Fruit fly (Drosophila melanogaster) whole organism, embryonic: ENCODE results near the gene Scgalpha.

Experiments used
- ATbp ChIP-seq: fragments of 200-800 bp; sonication (Bioruptor generic); optimal IDR thresholded peaks from 2 replicates; lab custom pipeline; 2017; ENCODE audit warnings: missing biosample characterization, mild to moderate bottlenecking, missing genetic modification characterization, missing genetic modification reagents
- Adf1 ChIP-seq: fragments of 200-800 bp; sonication (Bioruptor generic); IDR thresholded peaks from 2 replicates; pipeline ENCODE4 v1.3.6; 2022; ENCODE audit warnings: missing biosample characterization, missing genetic modification characterization
- CG10321 ChIP-seq: fragments of 200-800 bp; sonication (Bioruptor generic); IDR thresholded peaks from 2 replicates; pipeline ENCODE4 v1.3.6; 2022; ENCODE audit warnings: missing biosample characterization, missing genetic modification characterization
- CG12236 ChIP-seq: fragments of 200-800 bp; sonication (Bioruptor generic); optimal IDR thresholded peaks from 2 replicates; lab custom pipeline; 2016; ENCODE audit warnings: missing biosample characterization, missing genetic modification characterization
- CG12391 ChIP-seq: fragments of 200-800 bp; sonication (Bioruptor generic); optimal IDR thresholded peaks from 3 replicates; lab custom pipeline; 2018; ENCODE audit warnings: missing biosample characterization, mild to moderate bottlenecking, missing genetic modification characterization, moderate library complexity
- CG13123 ChIP-seq: fragments of 200-800 bp; sonication (Bioruptor generic); optimal IDR thresholded peaks from 2 replicates; lab custom pipeline; 2016; ENCODE audit warnings: missing biosample characterization, missing genetic modification characterization
- CG1529 ChIP-seq: fragments of 200-800 bp; sonication (Bioruptor generic); optimal IDR thresholded peaks from 3 replicates; lab custom pipeline; 2018; ENCODE audit warnings: missing biosample characterization, missing genetic modification characterization
- CG17385 ChIP-seq: fragments of 200-800 bp; sonication (Bioruptor generic); optimal IDR thresholded peaks from 3 replicates; lab custom pipeline; 2018; ENCODE audit warnings: missing biosample characterization, mild to moderate bottlenecking, missing genetic modification characterization
- CG1832 ChIP-seq: fragments of 200-800 bp; sonication (Bioruptor generic); optimal IDR thresholded peaks from 2 replicates; lab custom pipeline; 2017; ENCODE audit warnings: missing biosample characterization, mild to moderate bottlenecking, missing genetic modification characterization, inconsistent platforms
- CG2116 ChIP-seq: fragments of 200-800 bp; sonication (Bioruptor generic); optimal IDR thresholded peaks from 3 replicates; lab custom pipeline; 2018; ENCODE audit warnings: missing biosample characterization, mild to moderate bottlenecking, missing genetic modification characterization
- CG3163 ChIP-seq: fragments of 200-800 bp; sonication (Bioruptor generic); optimal IDR thresholded peaks from 3 replicates; lab custom pipeline; 2016; ENCODE audit warnings: missing biosample characterization, missing genetic modification characterization
- CG33213 ChIP-seq: fragments of 200-800 bp; sonication (Bioruptor generic); optimal IDR thresholded peaks from 3 replicates; lab custom pipeline; 2016; ENCODE audit warnings: missing biosample characterization, missing genetic modification characterization
- CG4424 ChIP-seq: fragments of 200-800 bp; sonication (Bioruptor generic); optimal IDR thresholded peaks from 3 replicates; lab custom pipeline; 2016; ENCODE audit warnings: missing biosample characterization, missing genetic modification characterization
- CG4730 ChIP-seq: fragments of 200-800 bp; sonication (Bioruptor generic); IDR thresholded peaks from 2 replicates; pipeline ENCODE4 v1.3.6; 2022; ENCODE audit warnings: missing biosample characterization, missing genetic modification characterization
- CG5180 ChIP-seq: fragments of 200-800 bp; sonication (Bioruptor generic); optimal IDR thresholded peaks from 3 replicates; lab custom pipeline; 2017; ENCODE audit warnings: missing biosample characterization, missing genetic modification characterization, mild to moderate bottlenecking, moderate library complexity, missing genetic modification reagents
- CG7745 ChIP-seq: fragments of 200-800 bp; sonication (Bioruptor generic); optimal IDR thresholded peaks from 2 replicates; lab custom pipeline; 2018; ENCODE audit warnings: missing biosample characterization, mild to moderate bottlenecking, missing genetic modification characterization, moderate library complexity
- CG7786 ChIP-seq: fragments of 200-800 bp; sonication (Bioruptor generic); optimal IDR thresholded peaks from 2 replicates; lab custom pipeline; 2016; ENCODE audit warnings: missing biosample characterization, missing genetic modification characterization
- CG8388 ChIP-seq: fragments of 200-800 bp; sonication (Bioruptor generic); optimal IDR thresholded peaks from 2 replicates; lab custom pipeline; 2019; ENCODE audit warnings: missing biosample characterization, mild to moderate bottlenecking, missing genetic modification characterization, moderate library complexity
- Chrac-16 ChIP-seq: fragments of 200-800 bp; sonication (Bioruptor generic); optimal IDR thresholded peaks from 3 replicates; lab custom pipeline; 2016; ENCODE audit warnings: missing biosample characterization, missing genetic modification characterization
- D19B ChIP-seq: fragments of 200-800 bp; sonication (Bioruptor generic); optimal IDR thresholded peaks from 2 replicates; lab custom pipeline; 2017; ENCODE audit warnings: missing biosample characterization, mild to moderate bottlenecking, missing genetic modification characterization
- Fer1 ChIP-seq: fragments of 200-800 bp; sonication (Bioruptor generic); optimal IDR thresholded peaks from 2 replicates; lab custom pipeline; 2017; ENCODE audit warnings: missing biosample characterization, mild to moderate bottlenecking, missing genetic modification characterization
- Med ChIP-seq: fragments of 200-800 bp; sonication (Bioruptor generic); peaks from one replicate; lab custom pipeline; 2016; ENCODE audit warnings: missing biosample characterization, missing genetic modification characterization, mild to moderate bottlenecking, inconsistent platforms, moderate library complexity
- Poxn ChIP-seq: fragments of 200-800 bp; sonication (Bioruptor generic); IDR thresholded peaks from 2 replicates; pipeline ENCODE4 v1.3.6; 2022; ENCODE audit warnings: missing biosample characterization, missing genetic modification characterization
- Sin3A ChIP-seq: fragments of >200 bp; optimal IDR thresholded peaks from 2 replicates; lab custom pipeline; 2018
- Ssrp ChIP-seq: fragments of 200-800 bp; sonication (Bioruptor generic); optimal IDR thresholded peaks from 2 replicates; lab custom pipeline; 2018; ENCODE audit warnings: missing biosample characterization, mild to moderate bottlenecking, missing genetic modification characterization, moderate library complexity
- Trl ChIP-seq, 3 experiments: fragments of >200 bp in 2 of 3; fragments of 200-800 bp in 1 of 3; sonication (Bioruptor generic) in 1 of 3; optimal IDR thresholded peaks; 2 replicates in 1 of 3; 3 replicates in 2 of 3; lab custom pipeline; 2016 to 2017; ENCODE audit warnings: missing biosample characterization in 1 of 3, missing genetic modification characterization in 1 of 3
- Usf ChIP-seq: fragments of 200-800 bp; sonication (Bioruptor generic); optimal IDR thresholded peaks from 2 replicates; lab custom pipeline; 2017; ENCODE audit warnings: missing genotype, missing biosample characterization, missing genetic modification characterization
- ara ChIP-seq: fragments of 200-800 bp; sonication (Bioruptor generic); IDR thresholded peaks from 2 replicates; pipeline ENCODE4 v1.3.6; 2022; ENCODE audit warnings: missing biosample characterization, missing genetic modification characterization
- ato ChIP-seq: fragments of 200-800 bp; sonication (Bioruptor generic); IDR thresholded peaks from 2 replicates; pipeline ENCODE4 v1.3.6; 2022; ENCODE audit warnings: missing biosample characterization, missing genetic modification characterization; ENCODE audit not compliant: partially characterized antibody
- bbx ChIP-seq: fragments of 200-800 bp; sonication (Bioruptor generic); IDR thresholded peaks from 2 replicates; pipeline ENCODE4 v1.3.6; 2022; ENCODE audit warnings: missing biosample characterization, missing genetic modification characterization; ENCODE audit not compliant: partially characterized antibody
- btn ChIP-seq: fragments of 200-800 bp; sonication (Bioruptor generic); optimal IDR thresholded peaks from 2 replicates; lab custom pipeline; 2016; ENCODE audit warnings: missing biosample characterization, missing genetic modification characterization
- chif ChIP-seq, 2 experiments: fragments of 200-800 bp; sonication (Bioruptor generic); optimal IDR thresholded peaks; 3 replicates each; lab custom pipeline; 2016; ENCODE audit warnings: missing biosample characterization in 2 of 2, missing genetic modification characterization in 2 of 2
- dan ChIP-seq: fragments of 200-800 bp; sonication (Bioruptor generic); IDR thresholded peaks from 2 replicates; pipeline ENCODE4 v1.3.6; 2022; ENCODE audit warnings: missing biosample characterization, missing genetic modification characterization
- danr ChIP-seq: fragments of 200-800 bp; sonication (Bioruptor generic); IDR thresholded peaks from 2 replicates; pipeline ENCODE4 v1.3.6; 2022; ENCODE audit warnings: missing biosample characterization, missing genetic modification characterization
- exex ChIP-seq: fragments of 200-800 bp; sonication (Bioruptor generic); optimal IDR thresholded peaks from 4 replicates; lab custom pipeline; 2018; ENCODE audit warnings: missing biosample characterization, mild to moderate bottlenecking, missing genetic modification characterization, moderate library complexity
- h ChIP-seq: fragments of >200 bp; optimal IDR thresholded peaks from 2 replicates; lab custom pipeline; 2017
- inv ChIP-seq: fragments of 200-800 bp; sonication (Bioruptor generic); IDR thresholded peaks from 2 replicates; pipeline ENCODE4 v1.3.6; 2022; ENCODE audit warnings: missing biosample characterization, missing genetic modification characterization; ENCODE audit not compliant: partially characterized antibody
- jumu ChIP-seq: fragments of 200-800 bp; sonication (Bioruptor generic); optimal IDR thresholded peaks from 3 replicates; lab custom pipeline; 2016; ENCODE audit warnings: missing biosample characterization, missing genetic modification characterization
- lbe ChIP-seq: fragments of 200-800 bp; sonication (Bioruptor generic); optimal IDR thresholded peaks from 2 replicates; lab custom pipeline; 2016; ENCODE audit warnings: missing biosample characterization, mild to moderate bottlenecking, missing genetic modification characterization
- lola ChIP-seq, 3 experiments: fragments of >200 bp in 2 of 3; fragments of 200-800 bp in 1 of 3; sonication (Bioruptor generic) in 1 of 3; optimal IDR thresholded peaks; 2 replicates each; lab custom pipeline; 2017 to 2019; ENCODE audit warnings: missing biosample characterization in 3 of 3, missing genetic modification characterization in 3 of 3, mild to moderate bottlenecking in 1 of 3, moderate library complexity in 1 of 3
- nau ChIP-seq: fragments of 200-800 bp; sonication (Bioruptor generic); optimal IDR thresholded peaks from 3 replicates; lab custom pipeline; 2017; ENCODE audit warnings: missing biosample characterization, mild to moderate bottlenecking, missing genetic modification characterization, missing genetic modification reagents
- oc ChIP-seq: fragments of 200-800 bp; sonication (Bioruptor generic); optimal IDR thresholded peaks from 2 replicates; lab custom pipeline; 2018; ENCODE audit warnings: missing biosample characterization, mild to moderate bottlenecking, missing genetic modification characterization, moderate library complexity
- peb ChIP-seq: fragments of 200-800 bp; sonication (Bioruptor generic); IDR thresholded peaks from 2 replicates; pipeline ENCODE4 v1.3.6; 2022; ENCODE audit warnings: missing biosample characterization, missing genetic modification characterization
- pros ChIP-seq: fragments of 200-800 bp; sonication (Bioruptor generic); optimal IDR thresholded peaks from 3 replicates; lab custom pipeline; 2019; ENCODE audit warnings: missing biosample characterization, mild to moderate bottlenecking, missing genetic modification characterization, moderate library complexity
- pzg ChIP-seq: fragments of 200-800 bp; sonication (Bioruptor generic); optimal IDR thresholded peaks from 3 replicates; lab custom pipeline; 2018; ENCODE audit warnings: missing biosample characterization, mild to moderate bottlenecking, missing genetic modification characterization, moderate library complexity
- ro ChIP-seq: fragments of 200-800 bp; sonication (Bioruptor generic); IDR thresholded peaks from 2 replicates; pipeline ENCODE4 v1.3.6; 2022; ENCODE audit warnings: missing biosample characterization, missing genetic modification characterization
- schlank ChIP-seq: fragments of 200-800 bp; sonication (Bioruptor generic); optimal IDR thresholded peaks from 2 replicates; lab custom pipeline; 2018; ENCODE audit warnings: missing biosample characterization, mild to moderate bottlenecking, missing genetic modification characterization
- sd ChIP-seq: fragments of 200-800 bp; sonication (Bioruptor generic); optimal IDR thresholded peaks from 3 replicates; lab custom pipeline; 2018; ENCODE audit warnings: missing biosample characterization, mild to moderate bottlenecking, missing genetic modification characterization, moderate library complexity
- stc ChIP-seq: fragments of 200-800 bp; sonication (Bioruptor generic); IDR thresholded peaks from 2 replicates; pipeline ENCODE4 v1.3.6; 2022; ENCODE audit warnings: missing biosample characterization, missing genetic modification characterization
- vvl ChIP-seq: fragments of 200-800 bp; sonication (Bioruptor generic); IDR thresholded peaks from 2 replicates; pipeline ENCODE4 v1.3.6; 2022; ENCODE audit warnings: missing biosample characterization, missing genetic modification characterization

The Scgalpha gene

DNA sequence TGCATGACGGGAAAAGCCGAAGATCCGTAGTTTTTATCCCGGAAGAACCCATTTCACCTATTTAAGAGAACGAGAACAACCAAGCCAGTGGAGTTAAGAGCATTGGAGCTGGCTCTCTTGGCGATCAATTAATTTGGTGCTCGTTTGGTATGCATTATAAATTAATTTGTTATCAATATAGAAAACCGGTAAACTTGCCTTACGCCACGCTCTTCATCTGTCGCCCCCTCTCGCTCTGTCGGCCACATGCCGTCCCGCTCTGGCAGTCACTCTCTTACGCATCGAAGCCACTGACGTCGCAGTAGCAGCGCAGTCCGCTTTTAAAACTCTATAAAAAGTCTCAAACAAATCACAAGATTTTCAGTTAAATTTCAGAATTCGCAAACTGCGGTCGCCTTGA, 43.0 kb downstream of the Scgalpha start, which contains the start of gene CG7778:
CG7778 (plus strand) TSS at position 361 of the 400 bp plus-strand sequence.
- TF ChIP-seq btn (GFP tag; lab: Kevin White, UChicago) = no peak
- TF ChIP-seq CG13123 (GFP tag; lab: Kevin White, UChicago) = no peak
- peak; percentile 46; the same call in 1 of the 2 replicates for TF ChIP-seq CG10321 (GFP tag; lab: Robert Waterston, UW)
- TF ChIP-seq CG33213 (GFP tag; lab: Kevin White, UChicago) = no peak
- no peak for TF ChIP-seq Chrac-16 (GFP tag; lab: Kevin White, UChicago)
- peak; percentile 58 for TF ChIP-seq Med (GFP tag; lab: Kevin White, UChicago)
- TF ChIP-seq Trl (optimal IDR thresholded peaks at IDR 0.05; lab: Kevin White, UChicago) = peak; percentile 60 to 65
- no peak for TF ChIP-seq Trl (GFP tag; optimal IDR thresholded peaks at IDR 0.05; lab: Kevin White, UChicago)
- TF ChIP-seq exex (tag; lab: Kevin White, UChicago) = peak; percentile 48
- no peak for TF ChIP-seq schlank
- TF ChIP-seq CG1832 = peak; percentile 65
- no peak for TF ChIP-seq CG4424 (GFP tag; lab: Kevin White, UChicago)
- TF ChIP-seq vvl (GFP tag; lab: Robert Waterston, UW) = 0 out of 2 replicates have a peak, but pooled peaks have one; percentile 26
- TF ChIP-seq peb (GFP tag; lab: Robert Waterston, UW) = no peak
- no peak for TF ChIP-seq CG5180 (GFP tag; lab: Kevin White, UChicago)
- no peak for TF ChIP-seq D19B (GFP tag; lab: Kevin White, UChicago)
- peak; percentile 30; the same call in 1 of the 2 replicates for TF ChIP-seq stc (GFP tag; lab: Robert Waterston, UW)
- TF ChIP-seq Adf1 = peak; percentile 82
- TF ChIP-seq CG3163 (GFP tag; lab: Kevin White, UChicago) = peak; percentile 94
- no peak for TF ChIP-seq CG2116
- peak; percentile 44 for TF ChIP-seq CG7745 (tag; lab: Kevin White, UChicago)
- TF ChIP-seq sd (tag; lab: Kevin White, UChicago) = peak; percentile 20

DNA sequence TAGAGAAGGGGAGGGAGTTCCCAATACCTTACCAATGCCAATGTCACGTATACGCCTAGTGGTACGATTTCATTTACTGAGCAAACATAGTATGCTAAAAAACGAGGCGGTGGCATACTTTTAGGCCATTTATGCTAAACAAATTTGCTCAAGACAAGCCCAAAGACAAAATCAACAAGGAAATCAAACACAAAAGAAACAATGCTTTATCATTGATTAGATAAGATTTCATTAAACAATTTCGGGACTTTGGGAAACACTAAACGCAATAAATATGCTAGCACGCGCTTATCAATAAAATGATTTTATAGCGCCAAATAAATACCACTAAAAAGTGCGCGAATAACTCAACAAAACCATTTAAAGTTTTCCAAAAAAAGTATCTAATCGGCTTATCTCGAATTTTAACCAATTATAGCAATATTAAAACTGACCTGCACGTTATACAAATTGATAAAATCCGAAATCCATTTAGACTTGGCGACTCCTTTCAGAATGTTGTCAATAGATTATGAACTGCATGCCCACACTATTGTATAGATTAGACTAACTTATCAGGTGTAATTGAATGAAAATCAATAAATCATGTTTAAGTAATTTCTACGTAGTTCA, 47.4 kb downstream of the Scgalpha start:
- TF ChIP-seq nau (GFP tag; lab: Kevin White, UChicago) (no peak), ara (GFP tag; lab: Robert Waterston, UW) (no peak), pzg (no peak), danr (GFP tag; lab: Robert Waterston, UW) (no peak), Ssrp (no peak), chif (GFP tag; optimal IDR thresholded peaks at IDR 0.05; lab: Kevin White, UChicago) (peak in 1 of 2 experiments; percentile 11), bbx (no peak), CG1529 (GFP tag; lab: Kevin White, UChicago) (peak; percentile 14), Sin3A (lab: Kevin White, UChicago) (no peak), CG17385 (GFP tag; lab: Kevin White, UChicago) (peak; percentile 55), h (lab: Kevin White, UChicago) (no peak), CG8388 (GFP tag; lab: Kevin White, UChicago) (peak; percentile 8), CG7786 (no peak), oc (tag; lab: Kevin White, UChicago) (no peak), ro (GFP tag; lab: Robert Waterston, UW) (no peak), CG12391 (tag; lab: Kevin White, UChicago) (peak; percentile 21), lola (GFP tag; optimal IDR thresholded peaks at IDR 0.05; lab: Kevin White, UChicago) (no peak), jumu (GFP tag; lab: Kevin White, UChicago) (no peak), Fer1 (GFP tag; lab: Kevin White, UChicago) (peak; percentile 75), CG12236 (no peak), Usf (no peak), Poxn (no peak), pros (GFP tag; lab: Kevin White, UChicago) (no peak), lbe (GFP tag; lab: Kevin White, UChicago) (no peak), CG4730 (GFP tag; lab: Robert Waterston, UW) (peak; percentile 6; the same call in 1 of the 2 replicates), dan (GFP tag; lab: Robert Waterston, UW) (no peak), inv (GFP tag; lab: Robert Waterston, UW) (no peak), ATbp (GFP tag; lab: Kevin White, UChicago) (peak; percentile 80), ato (GFP tag; lab: Robert Waterston, UW) (no peak)
